Fruit fly (Drosophila melanogaster) whole organism, embryonic: Measurements from ENCODE around the gene CG45065.

ENCODE experiments used
- B-H1 ChIP-seq: fragments of 200-800 bp; sonication (Bioruptor generic); IDR thresholded peaks from 3 replicates; pipeline ENCODE4 v1.3.6; 2022; ENCODE audit warnings: missing biosample characterization, missing genetic modification characterization
- CG10543 ChIP-seq: fragments of 200-800 bp; sonication (Bioruptor generic); optimal IDR thresholded peaks from 3 replicates; lab custom pipeline; 2017; ENCODE audit warnings: missing biosample characterization, mild to moderate bottlenecking, missing genetic modification characterization, moderate library complexity
- CG12071 ChIP-seq: fragments of 200-800 bp; sonication (Bioruptor generic); optimal IDR thresholded peaks from 3 replicates; lab custom pipeline; 2018; ENCODE audit warnings: missing biosample characterization, mild to moderate bottlenecking, missing genetic modification characterization
- CG12155 ChIP-seq: fragments of 200-800 bp; sonication (Bioruptor generic); optimal IDR thresholded peaks from 3 replicates; lab custom pipeline; 2016; ENCODE audit warnings: missing biosample characterization, missing genetic modification characterization
- CG1233 ChIP-seq: fragments of 200-800 bp; sonication (Bioruptor generic); optimal IDR thresholded peaks from 4 replicates; lab custom pipeline; 2018; ENCODE audit warnings: missing biosample characterization, mild to moderate bottlenecking, missing genetic modification characterization
- CG12659 ChIP-seq: fragments of 200-800 bp; sonication (Bioruptor generic); optimal IDR thresholded peaks from 3 replicates; lab custom pipeline; 2017; ENCODE audit warnings: mild to moderate bottlenecking, missing biosample characterization, missing genetic modification reagents, missing genetic modification characterization
- CG12744 ChIP-seq: fragments of 200-800 bp; sonication (Bioruptor generic); optimal IDR thresholded peaks from 2 replicates; lab custom pipeline; 2016; ENCODE audit warnings: missing biosample characterization, missing genetic modification characterization
- CG13894 ChIP-seq: fragments of 200-800 bp; sonication (Bioruptor generic); optimal IDR thresholded peaks from 3 replicates; lab custom pipeline; 2018; ENCODE audit warnings: missing biosample characterization, mild to moderate bottlenecking, missing genetic modification characterization, moderate library complexity
- CG15696 ChIP-seq: fragments of 200-800 bp; sonication (Bioruptor generic); optimal IDR thresholded peaks from 2 replicates; lab custom pipeline; 2019; ENCODE audit warnings: missing biosample characterization, mild to moderate bottlenecking, missing genetic modification characterization, moderate library complexity
- CG16863 ChIP-seq: fragments of 200-800 bp; sonication (Bioruptor generic); optimal IDR thresholded peaks from 3 replicates; lab custom pipeline; 2016; ENCODE audit warnings: missing biosample characterization, missing genetic modification characterization
- CG17829 ChIP-seq: fragments of 200-800 bp; optimal IDR thresholded peaks from 2 replicates; lab custom pipeline; 2019; ENCODE audit warnings: missing biosample characterization, mild to moderate bottlenecking, missing genetic modification characterization, moderate library complexity
- CG32767 ChIP-seq: fragments of 200-800 bp; sonication (Bioruptor generic); IDR thresholded peaks from 2 replicates; pipeline ENCODE4 v1.3.6; 2022; ENCODE audit warnings: missing biosample characterization, missing genetic modification characterization
- CG3281 ChIP-seq: fragments of 200-800 bp; sonication (Bioruptor generic); optimal IDR thresholded peaks from 3 replicates; lab custom pipeline; 2017; ENCODE audit warnings: missing biosample characterization, mild to moderate bottlenecking, missing genetic modification characterization
- CG33213 ChIP-seq: fragments of 200-800 bp; sonication (Bioruptor generic); optimal IDR thresholded peaks from 3 replicates; lab custom pipeline; 2016; ENCODE audit warnings: missing biosample characterization, missing genetic modification characterization
- CG34376 ChIP-seq: fragments of 200-800 bp; sonication (Bioruptor generic); optimal IDR thresholded peaks from 2 replicates; lab custom pipeline; 2018; ENCODE audit warnings: missing biosample characterization, mild to moderate bottlenecking, missing genetic modification characterization
- CG34422 ChIP-seq: fragments of 200-800 bp; sonication (Bioruptor generic); IDR thresholded peaks from 3 replicates; pipeline ENCODE4 v1.3.6; 2022; ENCODE audit warnings: missing biosample characterization, missing genetic modification characterization
- CG6654 ChIP-seq: fragments of 200-800 bp; sonication (Bioruptor generic); optimal IDR thresholded peaks from 2 replicates; lab custom pipeline; 2017; ENCODE audit warnings: missing biosample characterization, mild to moderate bottlenecking, missing genetic modification characterization
- CG6765 ChIP-seq: fragments of 200-800 bp; sonication (Bioruptor generic); optimal IDR thresholded peaks from 3 replicates; lab custom pipeline; 2017; ENCODE audit warnings: missing biosample characterization, mild to moderate bottlenecking, missing genetic modification characterization
- CG8765 ChIP-seq: fragments of 200-800 bp; sonication (Bioruptor generic); IDR thresholded peaks from 2 replicates; pipeline ENCODE4 v1.3.6; 2022; ENCODE audit warnings: missing biosample characterization, missing genetic modification characterization
- CHES-1-like ChIP-seq: fragments of 200-800 bp; sonication (Bioruptor generic); optimal IDR thresholded peaks from 2 replicates; lab custom pipeline; 2016; ENCODE audit warnings: missing biosample characterization, missing genetic modification characterization
- Dip3 ChIP-seq: fragments of 200-800 bp; sonication (Bioruptor generic); optimal IDR thresholded peaks from 3 replicates; lab custom pipeline; 2016; ENCODE audit warnings: missing biosample characterization, missing genetic modification characterization
- Hand ChIP-seq: fragments of 200-800 bp; sonication (Bioruptor generic); optimal IDR thresholded peaks from 2 replicates; lab custom pipeline; 2017; ENCODE audit warnings: mild to moderate bottlenecking, missing biosample characterization, missing genetic modification reagents, missing genetic modification characterization
- HmgD ChIP-seq: fragments of 200-800 bp; sonication (Bioruptor generic); optimal IDR thresholded peaks from 3 replicates; lab custom pipeline; 2016; ENCODE audit warnings: missing biosample characterization, missing genetic modification characterization
- NC2α ChIP-seq: fragments of 200-800 bp; sonication (Bioruptor generic); optimal IDR thresholded peaks from 2 replicates; lab custom pipeline; 2016; ENCODE audit warnings: missing biosample characterization, missing genetic modification characterization
- NK7.1 ChIP-seq: fragments of 200-800 bp; sonication (Bioruptor generic); optimal IDR thresholded peaks from 3 replicates; lab custom pipeline; 2016; ENCODE audit warnings: missing biosample characterization, missing genetic modification characterization
- Poxn ChIP-seq: fragments of 200-800 bp; sonication (Bioruptor generic); IDR thresholded peaks from 2 replicates; pipeline ENCODE4 v1.3.6; 2022; ENCODE audit warnings: missing biosample characterization, missing genetic modification characterization
- Stat92E ChIP-seq, 3 experiments: fragments of >200 bp in 2 of 3; fragments of 200-800 bp in 1 of 3; sonication (Bioruptor generic) in 1 of 3; optimal IDR thresholded peaks; 2 replicates each; lab custom pipeline; 2017 to 2019; ENCODE audit warnings: missing biosample characterization in 3 of 3, missing genetic modification characterization in 3 of 3, mild to moderate bottlenecking in 1 of 3, moderate library complexity in 1 of 3
- TFAM ChIP-seq: fragments of 200-800 bp; sonication (Bioruptor generic); optimal IDR thresholded peaks from 2 replicates; lab custom pipeline; 2017; ENCODE audit warnings: missing biosample characterization, missing genetic modification characterization, inconsistent platforms
- bsh ChIP-seq, 2 experiments: fragments of 200-800 bp; sonication (Bioruptor generic); optimal IDR thresholded peaks; 2 replicates each; lab custom pipeline; 2017 to 2018; ENCODE audit warnings: mild to moderate bottlenecking in 2 of 2, missing biosample characterization in 2 of 2, missing genetic modification characterization in 2 of 2, moderate library complexity in 1 of 2
- cad ChIP-seq: fragments of >200 bp; optimal IDR thresholded peaks from 2 replicates; lab custom pipeline; 2017; ENCODE audit warnings: missing biosample characterization, missing genetic modification characterization
- chif ChIP-seq, 2 experiments: fragments of 200-800 bp; sonication (Bioruptor generic); optimal IDR thresholded peaks; 3 replicates each; lab custom pipeline; 2016; ENCODE audit warnings: missing biosample characterization in 2 of 2, missing genetic modification characterization in 2 of 2
- corto ChIP-seq: fragments of 200-800 bp; sonication (Bioruptor generic); optimal IDR thresholded peaks from 2 replicates; lab custom pipeline; 2016; ENCODE audit warnings: missing biosample characterization, mild to moderate bottlenecking, missing genetic modification characterization, moderate library complexity
- dimm ChIP-seq: fragments of 200-800 bp; sonication (Bioruptor generic); IDR thresholded peaks from 2 replicates; pipeline ENCODE4 v1.3.6; 2022; ENCODE audit warnings: missing biosample characterization, missing genetic modification characterization
- disco-r ChIP-seq: fragments of 200-800 bp; sonication (Bioruptor generic); optimal IDR thresholded peaks from 2 replicates; lab custom pipeline; 2016; ENCODE audit warnings: missing biosample characterization, missing genetic modification characterization
- dmrt99B ChIP-seq: fragments of 200-800 bp; sonication (Bioruptor generic); optimal IDR thresholded peaks from 2 replicates; lab custom pipeline; 2018; ENCODE audit warnings: missing biosample characterization, mild to moderate bottlenecking, missing genetic modification characterization, moderate library complexity
- ems ChIP-seq: fragments of 200-800 bp; sonication (Bioruptor generic); optimal IDR thresholded peaks from 3 replicates; lab custom pipeline; 2016; ENCODE audit warnings: missing biosample characterization, missing genetic modification characterization
- fd102C ChIP-seq: fragments of 200-800 bp; sonication (Bioruptor generic); optimal IDR thresholded peaks from 2 replicates; lab custom pipeline; 2018; ENCODE audit warnings: missing biosample characterization, mild to moderate bottlenecking, missing genetic modification characterization, moderate library complexity
- ftz-f1 ChIP-seq: fragments of 200-800 bp; sonication (Bioruptor generic); optimal IDR thresholded peaks from 2 replicates; lab custom pipeline; 2016; ENCODE audit warnings: missing biosample characterization, missing genetic modification characterization
- gsb-n ChIP-seq: fragments of 200-800 bp; sonication (Bioruptor generic); optimal IDR thresholded peaks from 3 replicates; lab custom pipeline; 2018; ENCODE audit warnings: missing biosample characterization, mild to moderate bottlenecking, missing genetic modification characterization
- jumu ChIP-seq: fragments of 200-800 bp; sonication (Bioruptor generic); optimal IDR thresholded peaks from 3 replicates; lab custom pipeline; 2016; ENCODE audit warnings: missing biosample characterization, missing genetic modification characterization
- kay ChIP-seq: fragments of 200-800 bp; sonication (Bioruptor generic); optimal IDR thresholded peaks from 2 replicates; lab custom pipeline; 2016; ENCODE audit warnings: missing biosample characterization, missing genetic modification characterization
- peb ChIP-seq: fragments of 200-800 bp; sonication (Bioruptor generic); IDR thresholded peaks from 2 replicates; pipeline ENCODE4 v1.3.6; 2022; ENCODE audit warnings: missing biosample characterization, missing genetic modification characterization
- pnt ChIP-seq: fragments of 200-800 bp; sonication (Bioruptor generic); optimal IDR thresholded peaks from 3 replicates; lab custom pipeline; 2016; ENCODE audit warnings: missing biosample characterization, missing genetic modification characterization
- pros ChIP-seq: fragments of 200-800 bp; sonication (Bioruptor generic); optimal IDR thresholded peaks from 3 replicates; lab custom pipeline; 2019; ENCODE audit warnings: missing biosample characterization, mild to moderate bottlenecking, missing genetic modification characterization, moderate library complexity
- row ChIP-seq: fragments of 200-800 bp; sonication (Bioruptor generic); IDR thresholded peaks from 3 replicates; pipeline ENCODE4 v1.3.6; 2022; ENCODE audit warnings: missing biosample characterization, missing genetic modification characterization
- sd ChIP-seq: fragments of 200-800 bp; sonication (Bioruptor generic); optimal IDR thresholded peaks from 3 replicates; lab custom pipeline; 2018; ENCODE audit warnings: missing biosample characterization, mild to moderate bottlenecking, missing genetic modification characterization, moderate library complexity
- sima ChIP-seq: fragments of 200-800 bp; sonication (Bioruptor generic); optimal IDR thresholded peaks from 2 replicates; lab custom pipeline; 2016; ENCODE audit warnings: missing biosample characterization, missing genetic modification characterization
- tx ChIP-seq: fragments of 200-800 bp; sonication (Bioruptor generic); optimal IDR thresholded peaks from 2 replicates; lab custom pipeline; 2016; ENCODE audit warnings: missing biosample characterization, missing genetic modification characterization
- usp ChIP-seq: fragments of >200 bp; optimal IDR thresholded peaks from 2 replicates; lab custom pipeline; 2017; ENCODE audit warnings: missing biosample characterization, missing genetic modification characterization
- vnd ChIP-seq: fragments of 200-800 bp; sonication (Bioruptor generic); IDR thresholded peaks from 3 replicates; pipeline ENCODE4 v1.3.6; 2022; ENCODE audit warnings: missing biosample characterization, missing genetic modification characterization; ENCODE audit not compliant: partially characterized antibody
- zfh2 ChIP-seq: fragments of 200-800 bp; sonication (Bioruptor generic); optimal IDR thresholded peaks from 2 replicates; lab custom pipeline; 2016; ENCODE audit warnings: missing biosample characterization, missing genetic modification characterization

Gene CG45065

DNA sequence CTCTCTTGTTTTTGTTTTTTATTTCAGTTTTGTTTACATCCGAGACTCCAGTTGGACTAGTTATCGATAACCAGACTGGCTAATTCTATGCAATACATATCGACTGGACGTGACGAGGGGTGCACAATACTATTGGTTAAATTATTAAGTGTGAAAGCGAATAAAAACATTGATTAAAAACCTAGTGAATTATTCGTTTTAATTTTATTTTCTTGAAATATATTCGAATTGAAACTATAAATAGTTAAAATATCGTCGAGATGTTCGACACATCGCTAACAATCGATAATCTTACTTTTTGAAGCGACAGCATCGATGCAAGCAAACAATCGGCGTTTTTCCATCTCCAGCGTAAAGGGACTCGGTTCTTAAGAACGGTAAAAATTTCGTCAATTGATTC, 43.3 kb downstream of the CG45065 start, which contains the start of the genes CG32590 and Flo2 (continued):
- TF ChIP-seq sima (GFP tag; lab: Kevin White, UChicago) = no peak
- TF ChIP-seq TFAM = no peak
- TF ChIP-seq CG8765 (GFP tag; lab: Robert Waterston, UW) = peak; percentile 79
- TF ChIP-seq dimm (GFP tag; lab: Robert Waterston, UW) = 0 out of 2 replicates have a peak, but pooled peaks have one; percentile 5
- TF ChIP-seq kay (GFP tag; lab: Kevin White, UChicago) = peak; percentile 36
- peak; percentile 30; the same call in 1 of the 2 replicates for TF ChIP-seq peb (GFP tag; lab: Robert Waterston, UW)
- TF ChIP-seq CG3281 = peak; percentile 17
- TF ChIP-seq CG34422 (GFP tag; lab: Robert Waterston, UW) = peak; percentile 88
- TF ChIP-seq CG6654 = no peak
- no peak for TF ChIP-seq pros (GFP tag; lab: Kevin White, UChicago)
- peak; percentile 57 for TF ChIP-seq pnt (GFP tag; lab: Kevin White, UChicago)
- no peak for TF ChIP-seq sd
- peak; percentile 77 for TF ChIP-seq tx (GFP tag; lab: Kevin White, UChicago)
- no peak for TF ChIP-seq usp (GFP tag; lab: Kevin White, UChicago)
- peak; percentile 19 for TF ChIP-seq disco-r (GFP tag; lab: Kevin White, UChicago)
- TF ChIP-seq CG12071 (GFP tag; lab: Kevin White, UChicago) = peak; percentile 6
- TF ChIP-seq Poxn (GFP tag; lab: Robert Waterston, UW) = no peak; the same call in 1 of the 2 replicates
- peak; percentile 13 for TF ChIP-seq CG34376 (GFP tag; lab: Kevin White, UChicago)
- peak; percentile 42 for TF ChIP-seq CG1233 (GFP tag; lab: Kevin White, UChicago)
- TF ChIP-seq CG6765 (GFP tag; lab: Kevin White, UChicago) = no peak
- no peak for TF ChIP-seq CG12744
- TF ChIP-seq NK7.1 (GFP tag; lab: Kevin White, UChicago) = peak; percentile 16
- peak; percentile 38 for TF ChIP-seq corto (GFP tag; lab: Kevin White, UChicago)
- TF ChIP-seq CG16863 (GFP tag; lab: Kevin White, UChicago) = peak; percentile 44
- TF ChIP-seq dmrt99B (tag; lab: Kevin White, UChicago) = peak; percentile 54
- peak; percentile 24 for TF ChIP-seq NC2α (GFP tag; lab: Kevin White, UChicago)
- peak; percentile 62 for TF ChIP-seq CG15696 (tag; lab: Kevin White, UChicago)
- TF ChIP-seq zfh2 (GFP tag; lab: Kevin White, UChicago) = peak; percentile 77
- TF ChIP-seq cad = no peak
- TF ChIP-seq ems (GFP tag; lab: Kevin White, UChicago) = peak; percentile 72
- TF ChIP-seq fd102C (GFP tag; lab: Kevin White, UChicago) = no peak
- no peak for TF ChIP-seq ftz-f1 (GFP tag; lab: Kevin White, UChicago)
- peak; percentile 59; the same call in 2 of the 3 replicates for TF ChIP-seq B-H1
- TF ChIP-seq CG12155 = peak; percentile 66
- TF ChIP-seq chif (GFP tag; optimal IDR thresholded peaks at IDR 0.05; lab: Kevin White, UChicago) = peak; percentile 64 to 68
- TF ChIP-seq bsh (GFP tag; optimal IDR thresholded peaks at IDR 0.05; lab: Kevin White, UChicago) = peak in 1 of 2 experiments; percentile 76
- peak; percentile 76 for TF ChIP-seq Dip3 (GFP tag; lab: Kevin White, UChicago)
- TF ChIP-seq vnd = peak; percentile 98
- TF ChIP-seq gsb-n = peak; percentile 44
- peak; percentile 70 for TF ChIP-seq CG13894 (tag; lab: Kevin White, UChicago)
- TF ChIP-seq CG12659 (GFP tag; lab: Kevin White, UChicago) = peak; percentile 66
- TF ChIP-seq CG33213 = peak; percentile 45
- TF ChIP-seq CG10543 = peak; percentile 13
- TF ChIP-seq jumu (GFP tag; lab: Kevin White, UChicago) = peak; percentile 67
- TF ChIP-seq HmgD = no peak
- no peak for TF ChIP-seq Stat92E (GFP tag; optimal IDR thresholded peaks at IDR 0.05; lab: Kevin White, UChicago)
- peak; percentile 63; the same call in 1 of the 2 replicates for TF ChIP-seq CG32767 (GFP tag; lab: Robert Waterston, UW)
- no peak for TF ChIP-seq Hand
- TF ChIP-seq CHES-1-like (GFP tag; lab: Kevin White, UChicago) = peak; percentile 77
- peak; percentile 89 for TF ChIP-seq row (GFP tag; lab: Robert Waterston, UW)
- peak; percentile 69 for TF ChIP-seq CG17829 (tag; lab: Kevin White, UChicago)
